Fruit fly (Drosophila melanogaster) whole organism, prepupa: ENCODE results near the gene ovm.
A peak's percentile ranks its signal among the peaks of the same experiment; 100 is the strongest.

Experiments used
- Blimp-1 ChIP-seq: fragments of 200-800 bp; sonication (Bioruptor generic); optimal IDR thresholded peaks from 3 replicates; lab custom pipeline; 2017; ENCODE audit warnings: missing biosample characterization, missing genetic modification characterization, mild to moderate bottlenecking, moderate library complexity, missing genetic modification reagents
- CG10631 ChIP-seq: fragments of 200-800 bp; sonication (Bioruptor generic); optimal IDR thresholded peaks from 2 replicates; lab custom pipeline; 2016; ENCODE audit warnings: missing biosample characterization, missing genetic modification characterization
- CG10669 ChIP-seq: fragments of 200-800 bp; sonication (Bioruptor generic); optimal IDR thresholded peaks from 3 replicates; lab custom pipeline; 2018; ENCODE audit warnings: missing biosample characterization, mild to moderate bottlenecking, missing genetic modification characterization, moderate library complexity
- CG11902 ChIP-seq: fragments of 200-800 bp; sonication (Bioruptor generic); optimal IDR thresholded peaks from 3 replicates; lab custom pipeline; 2016; ENCODE audit warnings: missing biosample characterization, missing genetic modification characterization
- CG15336 ChIP-seq: fragments of 200-800 bp; sonication (Bioruptor generic); IDR thresholded peaks from 2 replicates; pipeline ENCODE4 v1.3.6; 2022; ENCODE audit warnings: missing biosample characterization, missing genetic modification characterization
- CG1621 ChIP-seq: fragments of 200-800 bp; sonication (Bioruptor generic); optimal IDR thresholded peaks from 3 replicates; lab custom pipeline; 2018; ENCODE audit warnings: missing biosample characterization, mild to moderate bottlenecking, missing genetic modification characterization
- CG16779 ChIP-seq: fragments of 200-800 bp; sonication (Bioruptor generic); optimal IDR thresholded peaks from 3 replicates; lab custom pipeline; 2017; ENCODE audit warnings: missing biosample characterization, mild to moderate bottlenecking, missing genetic modification characterization
- CG3032 ChIP-seq: fragments of 200-800 bp; optimal IDR thresholded peaks from 2 replicates; lab custom pipeline; 2019; ENCODE audit warnings: missing biosample characterization, mild to moderate bottlenecking, missing genetic modification characterization, moderate library complexity
- CG31627 ChIP-seq: fragments of 200-800 bp; sonication (Bioruptor generic); optimal IDR thresholded peaks from 3 replicates; lab custom pipeline; 2016; ENCODE audit warnings: missing biosample characterization, missing genetic modification characterization
- CG32006 ChIP-seq: fragments of 200-800 bp; sonication (Bioruptor generic); optimal IDR thresholded peaks from 3 replicates; lab custom pipeline; 2017; ENCODE audit warnings: missing biosample characterization, mild to moderate bottlenecking, missing genetic modification characterization
- CG34406 ChIP-seq: fragments of 200-800 bp; sonication (Bioruptor generic); optimal IDR thresholded peaks from 3 replicates; lab custom pipeline; 2016; ENCODE audit warnings: missing biosample characterization, missing genetic modification characterization
- CG6276 ChIP-seq: fragments of 200-800 bp; sonication (Bioruptor generic); optimal IDR thresholded peaks from 2 replicates; lab custom pipeline; 2017; ENCODE audit warnings: missing biosample characterization, mild to moderate bottlenecking, missing genetic modification characterization
- CG6792 ChIP-seq: fragments of 200-800 bp; sonication (Bioruptor generic); optimal IDR thresholded peaks from 3 replicates; lab custom pipeline; 2016; ENCODE audit warnings: missing biosample characterization, missing genetic modification characterization
- CG6854 ChIP-seq: fragments of 200-800 bp; sonication (Bioruptor generic); optimal IDR thresholded peaks from 2 replicates; lab custom pipeline; 2017; ENCODE audit warnings: missing biosample characterization, mild to moderate bottlenecking, missing genetic modification characterization
- CG7368 ChIP-seq: fragments of 200-800 bp; sonication (Bioruptor generic); optimal IDR thresholded peaks from 3 replicates; lab custom pipeline; 2016; ENCODE audit warnings: missing biosample characterization, missing genetic modification characterization
- CG8119 ChIP-seq: fragments of 200-800 bp; sonication (Bioruptor generic); IDR thresholded peaks from 3 replicates; pipeline ENCODE4 v1.3.6; 2022; ENCODE audit warnings: missing biosample characterization, missing genetic modification characterization
- CG8319 ChIP-seq: fragments of 200-800 bp; sonication (Bioruptor generic); optimal IDR thresholded peaks from 3 replicates; lab custom pipeline; 2016; ENCODE audit warnings: missing biosample characterization, missing genetic modification characterization
- CG8632 ChIP-seq: fragments of 200-800 bp; sonication (Bioruptor generic); optimal IDR thresholded peaks from 3 replicates; lab custom pipeline; 2016; ENCODE audit warnings: missing biosample characterization, missing genetic modification characterization
- CG9139 ChIP-seq: fragments of 200-800 bp; sonication (Bioruptor generic); optimal IDR thresholded peaks from 3 replicates; lab custom pipeline; 2017; ENCODE audit warnings: missing biosample characterization, mild to moderate bottlenecking, missing genetic modification characterization
- Eip75B ChIP-seq: fragments of 200-800 bp; sonication (Bioruptor generic); optimal IDR thresholded peaks from 3 replicates; lab custom pipeline; 2016; ENCODE audit warnings: missing biosample characterization, missing genetic modification characterization
- Eip78C ChIP-seq: fragments of 200-800 bp; sonication (Bioruptor generic); peaks from one replicate; lab custom pipeline; 2016; ENCODE audit warnings: missing biosample characterization, missing genetic modification characterization
- Eip93F ChIP-seq: fragments of 200-800 bp; sonication (Bioruptor generic); optimal IDR thresholded peaks from 2 replicates; lab custom pipeline; 2016; ENCODE audit warnings: missing biosample characterization, mild to moderate bottlenecking, missing genetic modification characterization
- Ets21C ChIP-seq: fragments of 200-800 bp; sonication (Bioruptor generic); optimal IDR thresholded peaks from 3 replicates; lab custom pipeline; 2016; ENCODE audit warnings: missing biosample characterization, missing genetic modification characterization
- Ets96B ChIP-seq: fragments of 200-800 bp; optimal IDR thresholded peaks from 2 replicates; lab custom pipeline; 2019; ENCODE audit warnings: missing biosample characterization, mild to moderate bottlenecking, missing genetic modification characterization, moderate library complexity
- Gug ChIP-seq: fragments of 200-800 bp; sonication (Bioruptor generic); IDR thresholded peaks from 2 replicates; pipeline ENCODE4 v1.3.6; 2022; ENCODE audit warnings: missing biosample characterization, missing genetic modification characterization
- Hr38 ChIP-seq: sonication (Bioruptor generic); optimal IDR thresholded peaks from 2 replicates; lab custom pipeline; 2016; ENCODE audit warnings: missing biosample characterization, missing genetic modification characterization
- Lpt ChIP-seq: fragments of 200-800 bp; sonication (Bioruptor generic); optimal IDR thresholded peaks from 3 replicates; lab custom pipeline; 2016; ENCODE audit warnings: missing biosample characterization, missing genetic modification characterization
- OdsH ChIP-seq: fragments of 200-800 bp; sonication (Bioruptor generic); optimal IDR thresholded peaks from 3 replicates; lab custom pipeline; 2016; ENCODE audit warnings: missing biosample characterization, missing genetic modification characterization
- Smox ChIP-seq: fragments of 200-800 bp; sonication (Bioruptor generic); optimal IDR thresholded peaks from 3 replicates; lab custom pipeline; 2016; ENCODE audit warnings: missing biosample characterization, missing genetic modification characterization
- Sox102F ChIP-seq: fragments of 200-800 bp; sonication (Bioruptor generic); optimal IDR thresholded peaks from 2 replicates; lab custom pipeline; 2016; ENCODE audit warnings: missing biosample characterization, mild to moderate bottlenecking, missing genetic modification characterization
- Sox14 ChIP-seq: fragments of 200-800 bp; sonication (Bioruptor generic); optimal IDR thresholded peaks from 3 replicates; lab custom pipeline; 2016; ENCODE audit warnings: missing biosample characterization, missing genetic modification characterization
- Sox15 ChIP-seq: fragments of 200-800 bp; sonication (Bioruptor generic); optimal IDR thresholded peaks from 3 replicates; lab custom pipeline; 2016; ENCODE audit warnings: missing biosample characterization, missing genetic modification characterization
- achi ChIP-seq: fragments of 200-800 bp; sonication (Bioruptor generic); optimal IDR thresholded peaks from 3 replicates; lab custom pipeline; 2016; ENCODE audit warnings: missing biosample characterization, missing genetic modification characterization
- acj6 ChIP-seq: fragments of 200-800 bp; sonication (Bioruptor generic); optimal IDR thresholded peaks from 3 replicates; lab custom pipeline; 2016; ENCODE audit warnings: missing biosample characterization, missing genetic modification characterization
- dsx ChIP-seq: fragments of 200-800 bp; optimal IDR thresholded peaks from 3 replicates; lab custom pipeline; 2019; ENCODE audit warnings: missing biosample characterization, mild to moderate bottlenecking, missing genetic modification characterization, moderate library complexity; ENCODE audit not compliant: poor library complexity, severe bottlenecking
- esn ChIP-seq: fragments of 200-800 bp; sonication (Bioruptor generic); optimal IDR thresholded peaks from 2 replicates; lab custom pipeline; 2016; ENCODE audit warnings: missing biosample characterization, mild to moderate bottlenecking, missing genetic modification characterization, moderate library complexity
- fd59A ChIP-seq: fragments of 200-800 bp; sonication (Bioruptor generic); optimal IDR thresholded peaks from 2 replicates; lab custom pipeline; 2017; ENCODE audit warnings: missing biosample characterization, mild to moderate bottlenecking, missing genetic modification characterization, missing genetic modification reagents
- fkh ChIP-seq: fragments of 200-800 bp; sonication (Bioruptor generic); optimal IDR thresholded peaks from 3 replicates; lab custom pipeline; 2017; ENCODE audit warnings: missing biosample characterization, mild to moderate bottlenecking, missing genetic modification characterization, moderate library complexity
- lz ChIP-seq: fragments of 200-800 bp; sonication (Bioruptor generic); optimal IDR thresholded peaks from 3 replicates; lab custom pipeline; 2016; ENCODE audit warnings: missing biosample characterization, missing genetic modification characterization
- net ChIP-seq: fragments of 200-800 bp; sonication (Bioruptor generic); optimal IDR thresholded peaks from 3 replicates; lab custom pipeline; 2016; ENCODE audit warnings: missing biosample characterization, missing genetic modification characterization
- pdm3 ChIP-seq: fragments of 200-800 bp; sonication (Bioruptor generic); optimal IDR thresholded peaks from 3 replicates; lab custom pipeline; 2016; ENCODE audit warnings: missing biosample characterization, missing genetic modification characterization
- salr ChIP-seq, 2 experiments: fragments of 200-800 bp; sonication (Bioruptor generic); optimal IDR thresholded peaks; 3 replicates each; lab custom pipeline; 2016 to 2018; ENCODE audit warnings: missing biosample characterization in 2 of 2, missing genetic modification characterization in 2 of 2, mild to moderate bottlenecking in 1 of 2
- spab ChIP-seq: fragments of 200-800 bp; sonication (Bioruptor generic); optimal IDR thresholded peaks from 2 replicates; lab custom pipeline; 2017; ENCODE audit warnings: missing biosample characterization, mild to moderate bottlenecking, missing genetic modification characterization, missing genetic modification reagents
- ss ChIP-seq, 2 experiments: fragments of 200-800 bp; sonication (Bioruptor generic); optimal IDR thresholded peaks; 2 replicates in 1 of 2; 3 replicates in 1 of 2; lab custom pipeline; 2017 to 2018; ENCODE audit warnings: mild to moderate bottlenecking in 2 of 2, missing biosample characterization in 2 of 2, missing genetic modification characterization in 2 of 2, moderate library complexity in 1 of 2
- svp ChIP-seq: fragments of 200-800 bp; sonication (Bioruptor generic); peaks from one replicate; lab custom pipeline; 2016; ENCODE audit warnings: missing biosample characterization, missing genetic modification characterization
- topi ChIP-seq: fragments of 200-800 bp; sonication (Bioruptor generic); optimal IDR thresholded peaks from 3 replicates; lab custom pipeline; 2016; ENCODE audit warnings: missing biosample characterization, missing genetic modification characterization

ovm gene

DNA sequence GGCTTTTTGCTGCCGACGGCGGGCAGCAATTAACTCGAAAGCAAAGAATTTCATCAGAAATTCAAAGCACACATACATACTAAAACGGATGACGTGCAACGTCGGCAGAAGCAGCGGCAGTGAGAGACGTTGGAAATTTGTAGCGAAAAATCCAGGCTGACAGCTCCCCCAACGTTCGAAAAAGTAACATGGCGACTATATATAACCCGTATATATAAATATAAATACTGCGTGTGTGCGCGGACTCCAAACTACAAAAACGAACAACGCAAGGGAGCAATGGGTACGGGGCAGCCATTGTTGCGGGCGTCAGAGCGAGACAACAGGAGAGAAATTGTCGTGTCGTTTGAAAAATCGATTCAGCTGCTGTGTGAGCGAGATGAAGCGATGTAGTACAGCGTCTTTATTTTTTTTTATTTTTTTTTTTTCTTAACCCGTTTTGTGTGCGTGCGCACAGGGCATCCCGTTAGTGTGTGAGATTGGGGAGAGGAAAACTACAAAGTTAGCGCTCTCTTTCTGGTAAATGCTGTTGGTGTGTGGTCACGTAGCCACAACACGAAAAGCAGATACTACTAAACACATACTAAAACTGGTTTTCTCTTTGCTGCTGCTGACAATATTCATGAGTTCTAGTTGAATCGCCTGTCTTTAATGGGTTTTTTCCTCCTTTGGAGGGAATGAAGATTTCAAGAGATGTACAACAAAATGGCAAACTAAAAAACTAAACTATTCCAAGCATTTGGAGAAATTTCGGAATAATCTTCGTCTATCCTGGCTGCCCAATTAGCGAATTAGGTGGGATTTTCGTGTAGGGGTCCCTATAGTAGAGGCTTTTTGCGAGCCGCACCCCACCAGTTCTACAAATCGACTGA is 20.0 kb upstream of the ovm start (continued):
- TF ChIP-seq ss (GFP tag; optimal IDR thresholded peaks at IDR 0.05; lab: Kevin White, UChicago), result peak; percentile 94 to 97
- peak; percentile 92 for TF ChIP-seq fkh (GFP tag; lab: Kevin White, UChicago)
- TF ChIP-seq Ets21C (GFP tag; lab: Kevin White, UChicago), result no peak
- TF ChIP-seq CG6276 (GFP tag; lab: Kevin White, UChicago), result peak; percentile 80
- TF ChIP-seq CG15336 (GFP tag; lab: Robert Waterston, UW), result no peak
- TF ChIP-seq CG11902 (GFP tag; lab: Kevin White, UChicago), result no peak
- peak; percentile 88 for TF ChIP-seq Eip78C (GFP tag; lab: Kevin White, UChicago)
- peak; percentile 80 for TF ChIP-seq CG1621 (tag; lab: Kevin White, UChicago)
- peak; percentile 29 for TF ChIP-seq Smox (GFP tag; lab: Kevin White, UChicago)
- TF ChIP-seq CG34406 (GFP tag; lab: Kevin White, UChicago), result peak; percentile 54
- TF ChIP-seq, all 60 proteins: peak for 47

DNA sequence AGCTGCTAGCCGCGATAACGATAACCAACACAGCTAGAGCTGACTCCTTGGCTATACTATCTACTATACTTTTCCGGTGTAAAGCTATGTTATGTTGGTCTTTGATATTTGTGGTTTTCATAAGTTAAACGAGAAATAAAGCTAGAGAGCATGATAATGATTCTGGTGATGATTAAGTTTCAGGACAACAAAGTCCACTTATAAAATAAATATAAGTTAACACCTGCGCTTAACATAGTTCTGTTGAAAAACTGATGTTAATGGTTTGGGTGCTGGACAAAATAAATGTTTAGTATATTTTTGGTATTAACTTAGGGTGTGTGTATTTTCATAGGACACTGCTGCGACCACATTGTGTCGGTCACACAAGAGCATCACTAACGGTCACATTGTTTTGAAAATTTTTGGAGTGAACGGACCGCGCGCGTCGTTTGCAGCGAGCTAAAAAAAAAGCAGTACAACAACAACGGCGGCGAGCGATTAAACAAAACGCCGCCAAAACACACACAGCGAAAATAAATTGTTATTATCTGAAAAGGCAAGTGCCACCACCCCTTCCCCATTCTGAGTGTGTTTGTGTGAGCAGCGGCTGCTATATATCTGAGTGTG is 18.0 kb upstream of the ovm start, which contains the start of the genes CG33635 and spen:
Gene CG33635 (minus strand): TSS at position 16 of the 609 bp plus-strand sequence.
Gene spen (plus strand): TSS at position 384 of the 609 bp plus-strand sequence.
- TF ChIP-seq CG10669 (GFP tag; lab: Kevin White, UChicago) (no peak), spab (GFP tag; lab: Kevin White, UChicago) (no peak), Hr38 (GFP tag; lab: Kevin White, UChicago) (no peak), salr (GFP tag; optimal IDR thresholded peaks at IDR 0.05; lab: Kevin White, UChicago) (peak in 1 of 2 experiments; percentile 14), CG34406 (GFP tag; lab: Kevin White, UChicago) (no peak), CG31627 (GFP tag; lab: Kevin White, UChicago) (no peak), CG16779 (peak; percentile 53), CG6854 (GFP tag; lab: Kevin White, UChicago) (peak; percentile 59), esn (GFP tag; lab: Kevin White, UChicago) (peak; percentile 58), pdm3 (GFP tag; lab: Kevin White, UChicago) (no peak), CG10631 (no peak), Sox102F (no peak), CG1621 (tag; lab: Kevin White, UChicago) (peak; percentile 52), CG9139 (GFP tag; lab: Kevin White, UChicago) (peak; percentile 24), CG11902 (GFP tag; lab: Kevin White, UChicago) (no peak), Blimp-1 (no peak), lz (GFP tag; lab: Kevin White, UChicago) (no peak), Eip93F (peak; percentile 52), net (GFP tag; lab: Kevin White, UChicago) (peak; percentile 41), OdsH (GFP tag; lab: Kevin White, UChicago) (no peak), achi (GFP tag; lab: Kevin White, UChicago) (no peak), CG32006 (GFP tag; lab: Kevin White, UChicago) (no peak), Ets96B (peak; percentile 37), svp (no peak), dsx (peak; percentile 71), CG15336 (GFP tag; lab: Robert Waterston, UW) (no peak), CG3032 (tag; lab: Kevin White, UChicago) (no peak), Sox15 (GFP tag; lab: Kevin White, UChicago) (no peak), Eip75B (GFP tag; lab: Kevin White, UChicago) (peak; percentile 34), Lpt (GFP tag; lab: Kevin White, UChicago) (no peak), Gug (no peak), CG8632 (GFP tag; lab: Kevin White, UChicago) (no peak), Smox (GFP tag; lab: Kevin White, UChicago) (no peak), CG7368 (GFP tag; lab: Kevin White, UChicago) (peak; percentile 1), acj6 (GFP tag; lab: Kevin White, UChicago) (no peak), fd59A (GFP tag; lab: Kevin White, UChicago) (no peak), Sox14 (GFP tag; lab: Kevin White, UChicago) (peak; percentile 62), CG8119 (GFP tag; lab: Robert Waterston, UW) (no peak), topi (GFP tag; lab: Kevin White, UChicago) (peak; percentile 35), CG8319 (GFP tag; lab: Kevin White, UChicago) (no peak), CG6792 (GFP tag; lab: Kevin White, UChicago) (no peak), ss (GFP tag; optimal IDR thresholded peaks at IDR 0.05; lab: Kevin White, UChicago) (peak; percentile 13 to 48), Ets21C (GFP tag; lab: Kevin White, UChicago) (no peak)
